Worm (Caenorhabditis elegans) whole organism, L3 larva: ENCODE measurements around the gene K01A2.6.

Experiments
- ama-1 ChIP-seq: fragments of 150-350 bp; optimal IDR thresholded peaks from 2 replicates; lab custom pipeline; 2018
- egl-5 ChIP-seq: fragments of 150-350 bp; optimal IDR thresholded peaks from 2 replicates; lab custom pipeline; 2017; ENCODE audit warnings: missing biosample characterization, missing genetic modification reagents, missing genetic modification characterization, inconsistent platforms
- elt-2 ChIP-seq: sonication (generic microtip); optimal IDR thresholded peaks from 2 replicates; lab custom pipeline; 2016; ENCODE audit warnings: missing genetic modification reagents, mild to moderate bottlenecking, missing genetic modification characterization, missing compliant biosample characterization
- eor-1 ChIP-seq, 2 experiments: fragments of 150-350 bp; optimal IDR thresholded peaks; 2 replicates each; lab custom pipeline; 2014 to 2018; ENCODE audit warnings: missing biosample characterization in 2 of 2, missing genetic modification characterization in 2 of 2
- fkh-10 ChIP-seq: sonication (generic microtip); optimal IDR thresholded peaks from 2 replicates; lab custom pipeline; 2017; ENCODE audit warnings: missing biosample characterization, missing genetic modification reagents, missing genetic modification characterization
- hmg-11 ChIP-seq: sonication (generic microtip); optimal IDR thresholded peaks from 2 replicates; lab custom pipeline; 2016; ENCODE audit warnings: missing genetic modification characterization, missing compliant biosample characterization
- lin-15B ChIP-seq: fragments of 150-350 bp; optimal IDR thresholded peaks from 2 replicates; lab custom pipeline; 2014; ENCODE audit warnings: missing biosample characterization, missing genetic modification characterization
- lin-39 ChIP-seq: fragments of 150-350 bp; optimal IDR thresholded peaks from 2 replicates; lab custom pipeline; 2018; ENCODE audit warnings: missing biosample characterization, missing genetic modification reagents, missing genetic modification characterization
- mml-1 ChIP-seq: fragments of 150-350 bp; sonication (generic microtip); optimal IDR thresholded peaks from 3 replicates; lab custom pipeline; 2014; ENCODE audit warnings: missing biosample characterization, missing genetic modification characterization
- nfya-1 ChIP-seq: sonication (generic microtip); optimal IDR thresholded peaks from 2 replicates; lab custom pipeline; 2017; ENCODE audit warnings: missing genetic modification characterization, mild to moderate bottlenecking, missing compliant biosample characterization, antibody characterized with exemption, moderate library complexity; ENCODE audit not compliant: insufficient read depth
- nhr-11 ChIP-seq: fragments of 150-350 bp; optimal IDR thresholded peaks from 2 replicates; lab custom pipeline; 2014; ENCODE audit warnings: missing biosample characterization, missing genetic modification characterization
- nhr-237 ChIP-seq: fragments of 150-350 bp; optimal IDR thresholded peaks from 2 replicates; lab custom pipeline; 2014; ENCODE audit warnings: missing biosample characterization, missing genetic modification characterization
- nhr-25 ChIP-seq: sonication (generic microtip); optimal IDR thresholded peaks from 2 replicates; lab custom pipeline; 2017; ENCODE audit warnings: missing biosample characterization, missing genetic modification characterization
- nhr-28 ChIP-seq: fragments of 150-350 bp; optimal IDR thresholded peaks from 2 replicates; lab custom pipeline; 2014; ENCODE audit warnings: missing biosample characterization, missing genetic modification characterization
- nhr-76 ChIP-seq: fragments of 150-350 bp; sonication (generic microtip); optimal IDR thresholded peaks from 5 replicates; lab custom pipeline; 2014; ENCODE audit warnings: missing biosample characterization, missing genetic modification characterization
- pha-4 ChIP-seq: fragments of 150-350 bp; optimal IDR thresholded peaks from 2 replicates; lab custom pipeline; 2014; ENCODE audit warnings: missing biosample characterization, missing genetic modification reagents, missing genetic modification characterization
- pqm-1 ChIP-seq: fragments of 150-350 bp; optimal IDR thresholded peaks from 2 replicates; lab custom pipeline; 2017; ENCODE audit warnings: missing biosample characterization, missing genetic modification characterization, inconsistent platforms
- ztf-11 ChIP-seq: fragments of 150-350 bp; optimal IDR thresholded peaks from 2 replicates; lab custom pipeline; 2014; ENCODE audit warnings: missing biosample characterization, missing genetic modification characterization

K01A2.6 gene

DNA sequence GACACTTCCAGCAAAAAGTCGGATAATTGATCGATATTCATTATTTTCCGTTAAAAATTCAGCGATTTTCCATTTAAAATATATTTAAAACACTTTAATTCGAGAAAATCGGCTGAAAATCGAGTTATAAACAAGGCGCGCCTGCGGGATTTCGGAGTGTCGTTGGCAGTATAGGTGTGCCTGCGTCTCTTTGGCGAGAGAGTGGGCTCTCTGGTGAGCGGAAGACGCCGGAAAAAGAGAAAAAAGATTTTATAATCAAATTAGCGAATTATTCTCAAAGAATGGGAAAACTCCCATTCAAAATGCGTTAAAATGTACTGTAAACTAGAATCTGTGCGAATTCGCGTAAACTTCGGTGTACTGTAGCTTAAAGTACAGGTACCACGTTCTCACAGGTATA is 48.0 kb downstream of the K01A2.6 start, which contains the start of gene D1069.3:
Gene D1069.3 (minus strand): TSS at position 158 of the 400 bp plus-strand sequence.
- TF ChIP-seq pha-4 (tag; lab: Kevin White, UChicago) (peak; percentile 37), egl-5 (tag; lab: Kevin White, UChicago) (peak; percentile 14), hmg-11 (tag; lab: Kevin White, UChicago) (peak; percentile 77), nfya-1 (tag; lab: Kevin White, UChicago) (peak; percentile 55), mml-1 (tag; lab: Kevin White, UChicago) (no peak), lin-15B (tag; lab: Kevin White, UChicago) (peak; percentile 28)

DNA sequence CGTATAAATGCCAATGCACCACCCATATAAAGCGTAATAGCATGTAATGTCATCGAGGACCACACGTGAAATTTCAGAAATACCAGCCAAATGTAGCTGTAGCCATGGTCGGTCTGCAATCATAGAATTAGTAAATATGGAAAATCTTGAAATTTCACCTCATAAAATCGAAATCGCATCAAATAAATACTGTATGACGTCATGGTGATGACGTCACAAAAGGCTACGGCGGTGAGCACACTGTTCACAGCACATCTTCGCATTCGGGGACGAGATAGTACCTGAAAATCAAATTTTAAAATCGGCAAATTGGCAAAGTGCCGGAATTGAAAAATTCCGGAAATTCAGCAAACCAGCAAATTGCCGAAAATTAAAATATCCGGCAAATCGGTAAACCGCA is 50.0 kb downstream of the K01A2.6 start:
- no peak for TF ChIP-seq nhr-25 (tag; lab: Kevin White, UChicago)
- no peak for TF ChIP-seq pha-4 (tag; lab: Kevin White, UChicago)
- no peak for TF ChIP-seq eor-1 (tag; optimal IDR thresholded peaks at IDR 0.05; lab: Kevin White, UChicago)
- TF ChIP-seq nhr-28 (tag; lab: Kevin White, UChicago): no peak
- TF ChIP-seq egl-5 (tag; lab: Kevin White, UChicago): no peak
- no peak for TF ChIP-seq ama-1
- no peak for TF ChIP-seq pqm-1 (tag; lab: Kevin White, UChicago)
- TF ChIP-seq lin-39 (tag; lab: Kevin White, UChicago): no peak
- TF ChIP-seq ztf-11 (tag; lab: Kevin White, UChicago): no peak
- TF ChIP-seq nhr-237 (tag; lab: Kevin White, UChicago): no peak
- no peak for TF ChIP-seq nhr-11
- no peak for TF ChIP-seq mml-1 (tag; lab: Kevin White, UChicago)
- TF ChIP-seq fkh-10 (GFP tag; lab: Kevin White, UChicago): no peak
- no peak for TF ChIP-seq elt-2 (tag; lab: Kevin White, UChicago)
- no peak for TF ChIP-seq nhr-76 (tag; lab: Kevin White, UChicago)
- TF ChIP-seq, all 47 proteins: peak for 0
